Fruit fly (Drosophila melanogaster): ENCODE results near the gene CG5290.

DNA sequence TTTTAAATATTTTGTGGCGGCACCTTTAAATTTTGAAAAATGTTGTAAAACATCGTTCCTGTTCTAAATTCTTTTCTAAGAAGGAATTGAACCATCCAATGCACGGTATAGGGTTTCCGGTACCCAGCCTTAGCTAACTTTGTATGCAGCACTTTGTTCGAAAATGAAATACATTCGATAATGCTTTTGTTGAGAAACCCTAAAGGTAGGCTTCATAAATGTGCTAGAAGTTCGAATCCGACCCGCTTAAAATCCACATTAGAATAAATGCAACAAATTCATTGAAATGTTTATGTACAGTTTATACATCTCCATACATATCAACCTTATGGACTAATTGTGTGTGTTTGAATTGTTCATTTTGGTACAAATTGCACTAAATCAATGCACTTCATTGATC lies 13.8 kb downstream of the CG5290 start:
- TF ChIP-seq usp (GFP tag; optimal IDR thresholded peaks at IDR 0.05) (no peak), CG9705 (GFP tag; optimal IDR thresholded peaks at IDR 0.05) (no peak), Myc (optimal IDR thresholded peaks at IDR 0.05) (peak; percentile 72), sv (GFP tag; optimal IDR thresholded peaks at IDR 0.05) (no peak), pan (optimal IDR thresholded peaks at IDR 0.05) (no peak)
